Fruit fly (Drosophila melanogaster) whole organism, embryonic: ENCODE measurements around the gene CG17571.

ENCODE experiments used
- ATbp ChIP-seq: fragments of 200-800 bp; sonication (Bioruptor generic); optimal IDR thresholded peaks from 2 replicates; lab custom pipeline; 2017; ENCODE audit warnings: missing biosample characterization, mild to moderate bottlenecking, missing genetic modification characterization, missing genetic modification reagents
- Atf3 ChIP-seq: fragments of 200-800 bp; sonication (Bioruptor generic); optimal IDR thresholded peaks from 3 replicates; lab custom pipeline; 2016; ENCODE audit warnings: missing biosample characterization, missing genetic modification characterization
- CG10147 ChIP-seq: fragments of 200-800 bp; sonication (Bioruptor generic); optimal IDR thresholded peaks from 2 replicates; lab custom pipeline; 2019; ENCODE audit warnings: missing biosample characterization, mild to moderate bottlenecking, missing genetic modification characterization, moderate library complexity
- CG11504 ChIP-seq: fragments of 200-800 bp; sonication (Bioruptor generic); optimal IDR thresholded peaks from 3 replicates; lab custom pipeline; 2019; ENCODE audit warnings: missing biosample characterization, mild to moderate bottlenecking, missing genetic modification characterization, moderate library complexity
- CG12744 ChIP-seq: fragments of 200-800 bp; sonication (Bioruptor generic); optimal IDR thresholded peaks from 2 replicates; lab custom pipeline; 2016; ENCODE audit warnings: missing biosample characterization, missing genetic modification characterization
- CG13424 ChIP-seq: fragments of 200-800 bp; sonication (Bioruptor generic); optimal IDR thresholded peaks from 2 replicates; lab custom pipeline; 2019; ENCODE audit warnings: missing biosample characterization, mild to moderate bottlenecking, missing genetic modification characterization, moderate library complexity
- CG13624 ChIP-seq: fragments of 200-800 bp; sonication (Bioruptor generic); optimal IDR thresholded peaks from 2 replicates; lab custom pipeline; 2016; ENCODE audit warnings: missing biosample characterization, missing genetic modification characterization
- CG14667 ChIP-seq: fragments of 200-800 bp; sonication (Bioruptor generic); IDR thresholded peaks from 2 replicates; pipeline ENCODE4 v1.3.6; 2022; ENCODE audit warnings: missing biosample characterization, missing genetic modification characterization
- CG1602 ChIP-seq: fragments of 200-800 bp; sonication (Bioruptor generic); optimal IDR thresholded peaks from 3 replicates; lab custom pipeline; 2016; ENCODE audit warnings: missing biosample characterization, missing genetic modification characterization
- CG17385 ChIP-seq: fragments of 200-800 bp; sonication (Bioruptor generic); optimal IDR thresholded peaks from 3 replicates; lab custom pipeline; 2018; ENCODE audit warnings: missing biosample characterization, mild to moderate bottlenecking, missing genetic modification characterization
- CG18599 ChIP-seq: fragments of 200-800 bp; sonication (Bioruptor generic); optimal IDR thresholded peaks from 3 replicates; lab custom pipeline; 2017; ENCODE audit warnings: missing biosample characterization, missing genetic modification characterization, mild to moderate bottlenecking, moderate library complexity, missing genetic modification reagents
- CG2129 ChIP-seq: fragments of 200-800 bp; sonication (Bioruptor generic); IDR thresholded peaks from 2 replicates; pipeline ENCODE4 v1.3.6; 2022; ENCODE audit warnings: missing biosample characterization, missing genetic modification characterization; ENCODE audit not compliant: partially characterized antibody
- CG2875 ChIP-seq: fragments of 200-800 bp; sonication (Bioruptor generic); optimal IDR thresholded peaks from 2 replicates; lab custom pipeline; 2017; ENCODE audit warnings: missing biosample characterization, mild to moderate bottlenecking, missing genetic modification characterization, missing genetic modification reagents
- CG30020 ChIP-seq: fragments of 200-800 bp; optimal IDR thresholded peaks from 2 replicates; lab custom pipeline; 2019; ENCODE audit warnings: missing biosample characterization, mild to moderate bottlenecking, missing genetic modification characterization, moderate library complexity
- CG33557 ChIP-seq: fragments of 200-800 bp; sonication (Bioruptor generic); optimal IDR thresholded peaks from 2 replicates; lab custom pipeline; 2019; ENCODE audit warnings: missing biosample characterization, mild to moderate bottlenecking, missing genetic modification characterization, moderate library complexity
- CG3838 ChIP-seq: fragments of 200-800 bp; sonication (Bioruptor generic); optimal IDR thresholded peaks from 3 replicates; lab custom pipeline; 2016; ENCODE audit warnings: missing biosample characterization, missing genetic modification characterization
- CG4707 ChIP-seq: fragments of 200-800 bp; sonication (Bioruptor generic); optimal IDR thresholded peaks from 2 replicates; lab custom pipeline; 2018; ENCODE audit warnings: missing biosample characterization, mild to moderate bottlenecking, missing genetic modification characterization, moderate library complexity
- CG7963 ChIP-seq: fragments of 200-800 bp; sonication (Bioruptor generic); IDR thresholded peaks from 3 replicates; pipeline ENCODE4 v1.3.6; 2022; ENCODE audit warnings: missing biosample characterization, missing genetic modification characterization; ENCODE audit not compliant: partially characterized antibody
- CG8089 ChIP-seq: fragments of 200-800 bp; sonication (Bioruptor generic); optimal IDR thresholded peaks from 3 replicates; lab custom pipeline; 2016; ENCODE audit warnings: missing biosample characterization, missing genetic modification characterization
- CG8281 ChIP-seq: fragments of 200-800 bp; sonication (Bioruptor generic); optimal IDR thresholded peaks from 2 replicates; lab custom pipeline; 2018; ENCODE audit warnings: missing biosample characterization, mild to moderate bottlenecking, missing genetic modification characterization, moderate library complexity
- CG9932 ChIP-seq: fragments of 200-800 bp; sonication (Bioruptor generic); IDR thresholded peaks from 2 replicates; pipeline ENCODE4 v1.3.6; 2022; ENCODE audit warnings: missing biosample characterization, missing genetic modification characterization
- Dad ChIP-seq: fragments of 200-800 bp; sonication (Bioruptor generic); optimal IDR thresholded peaks from 3 replicates; lab custom pipeline; 2016; ENCODE audit warnings: missing biosample characterization, missing genetic modification characterization
- Ets65A ChIP-seq: fragments of 200-800 bp; sonication (Bioruptor generic); peaks from one replicate; lab custom pipeline; 2016; ENCODE audit warnings: missing biosample characterization, missing genetic modification characterization
- HLH4C ChIP-seq: fragments of 200-800 bp; sonication (Bioruptor generic); IDR thresholded peaks from 3 replicates; pipeline ENCODE4 v1.3.6; 2022; ENCODE audit warnings: missing biosample characterization, missing genetic modification characterization; ENCODE audit not compliant: partially characterized antibody
- HLHmδ ChIP-seq: fragments of 200-800 bp; sonication (Bioruptor generic); optimal IDR thresholded peaks from 2 replicates; lab custom pipeline; 2018; ENCODE audit warnings: missing biosample characterization, mild to moderate bottlenecking, missing genetic modification characterization, moderate library complexity
- Hmr ChIP-seq: fragments of 200-800 bp; sonication (Bioruptor generic); optimal IDR thresholded peaks from 3 replicates; lab custom pipeline; 2017; ENCODE audit warnings: mild to moderate bottlenecking, missing biosample characterization, missing genetic modification reagents, missing genetic modification characterization
- Hr39 ChIP-seq: fragments of >200 bp; optimal IDR thresholded peaks from 2 replicates; lab custom pipeline; 2017
- NC2β ChIP-seq: fragments of 200-800 bp; sonication (Bioruptor generic); optimal IDR thresholded peaks from 2 replicates; lab custom pipeline; 2016; ENCODE audit warnings: missing biosample characterization, missing genetic modification characterization
- Oli ChIP-seq: fragments of 200-800 bp; sonication (Bioruptor generic); optimal IDR thresholded peaks from 2 replicates; lab custom pipeline; 2018; ENCODE audit warnings: missing biosample characterization, mild to moderate bottlenecking, missing genetic modification characterization, moderate library complexity
- Optix ChIP-seq: fragments of 200-800 bp; sonication (Bioruptor generic); IDR thresholded peaks from 3 replicates; pipeline ENCODE4 v1.3.6; 2022; ENCODE audit warnings: missing biosample characterization, missing genetic modification characterization
- Sox100B ChIP-seq: fragments of 200-800 bp; sonication (Bioruptor generic); optimal IDR thresholded peaks from 3 replicates; lab custom pipeline; 2018; ENCODE audit warnings: missing biosample characterization, mild to moderate bottlenecking, missing genetic modification characterization
- Spps ChIP-seq: fragments of 200-800 bp; sonication (Bioruptor generic); optimal IDR thresholded peaks from 2 replicates; lab custom pipeline; 2018; ENCODE audit warnings: missing biosample characterization, mild to moderate bottlenecking, missing genetic modification characterization
- Taf1 ChIP-seq: fragments of 200-800 bp; sonication (Bioruptor generic); IDR thresholded peaks from 2 replicates; pipeline ENCODE4 v1.3.6; 2022; ENCODE audit warnings: missing biosample characterization, missing genetic modification characterization
- Xbp1 ChIP-seq: fragments of 200-800 bp; sonication (Bioruptor generic); optimal IDR thresholded peaks from 3 replicates; lab custom pipeline; 2016; ENCODE audit warnings: missing biosample characterization, mild to moderate bottlenecking, missing genetic modification characterization
- YL-1 ChIP-seq: fragments of 200-800 bp; sonication (Bioruptor generic); optimal IDR thresholded peaks from 3 replicates; lab custom pipeline; 2017; ENCODE audit warnings: missing biosample characterization, mild to moderate bottlenecking, missing genetic modification characterization
- abd-A ChIP-seq: fragments of 200-800 bp; sonication (Bioruptor generic); optimal IDR thresholded peaks from 3 replicates; lab custom pipeline; 2019; ENCODE audit warnings: missing biosample characterization, mild to moderate bottlenecking, missing genetic modification characterization, moderate library complexity
- bsh ChIP-seq, 2 experiments: fragments of 200-800 bp; sonication (Bioruptor generic); optimal IDR thresholded peaks; 2 replicates each; lab custom pipeline; 2017 to 2018; ENCODE audit warnings: mild to moderate bottlenecking in 2 of 2, missing biosample characterization in 2 of 2, missing genetic modification characterization in 2 of 2, moderate library complexity in 1 of 2
- eyg ChIP-seq: fragments of 200-800 bp; sonication (Bioruptor generic); optimal IDR thresholded peaks from 3 replicates; lab custom pipeline; 2016; ENCODE audit warnings: missing biosample characterization, missing genetic modification characterization
- gfzf ChIP-seq: fragments of 200-800 bp; sonication (Bioruptor generic); optimal IDR thresholded peaks from 2 replicates; lab custom pipeline; 2016; ENCODE audit warnings: missing biosample characterization, mild to moderate bottlenecking, missing genetic modification characterization, moderate library complexity
- gsb-n ChIP-seq: fragments of 200-800 bp; sonication (Bioruptor generic); optimal IDR thresholded peaks from 3 replicates; lab custom pipeline; 2018; ENCODE audit warnings: missing biosample characterization, mild to moderate bottlenecking, missing genetic modification characterization
- hkb ChIP-seq, 2 experiments: fragments of 200-800 bp in 1 of 2; fragments of >200 bp in 1 of 2; sonication (Bioruptor generic) in 1 of 2; IDR thresholded peaks in 1 of 2; optimal IDR thresholded peaks in 1 of 2; 2 replicates each; pipeline versions ENCODE4 v1.3.6 to Lab custom; 2017 to 2022; ENCODE audit warnings: missing biosample characterization in 1 of 2, missing genetic modification characterization in 1 of 2
- ken ChIP-seq: fragments of 200-800 bp; sonication (Bioruptor generic); IDR thresholded peaks from 3 replicates; pipeline ENCODE4 v1.3.6; 2022; ENCODE audit warnings: missing biosample characterization, missing genetic modification characterization
- lmd ChIP-seq: fragments of 200-800 bp; sonication (Bioruptor generic); IDR thresholded peaks from 2 replicates; pipeline ENCODE4 v1.3.6; 2022; ENCODE audit warnings: missing biosample characterization, missing genetic modification characterization
- mld ChIP-seq: fragments of 200-800 bp; sonication (Bioruptor generic); IDR thresholded peaks from 3 replicates; pipeline ENCODE4 v1.3.6; 2022; ENCODE audit warnings: missing biosample characterization, missing genetic modification characterization; ENCODE audit not compliant: partially characterized antibody
- otp ChIP-seq: fragments of 200-800 bp; sonication (Bioruptor generic); IDR thresholded peaks from 3 replicates; pipeline ENCODE4, ENCODE4 v1.3.6; 2022; ENCODE audit warnings: missing biosample characterization, missing genetic modification characterization
- pnt ChIP-seq: fragments of 200-800 bp; sonication (Bioruptor generic); optimal IDR thresholded peaks from 3 replicates; lab custom pipeline; 2016; ENCODE audit warnings: missing biosample characterization, missing genetic modification characterization
- prd ChIP-seq, 3 experiments: fragments of >200 bp in 2 of 3; fragments of 200-800 bp in 1 of 3; sonication (Bioruptor generic) in 1 of 3; optimal IDR thresholded peaks in 2 of 3; IDR thresholded peaks in 1 of 3; 2 replicates in 2 of 3; 3 replicates in 1 of 3; pipeline versions ENCODE4 v1.3.6 to Lab custom; 2017 to 2022; ENCODE audit warnings: missing biosample characterization in 1 of 3, missing genetic modification characterization in 1 of 3
- repo ChIP-seq: fragments of 200-800 bp; sonication (Bioruptor generic); optimal IDR thresholded peaks from 2 replicates; lab custom pipeline; 2016; ENCODE audit warnings: missing biosample characterization, missing genetic modification characterization
- sug ChIP-seq: fragments of 200-800 bp; optimal IDR thresholded peaks from 2 replicates; lab custom pipeline; 2019; ENCODE audit warnings: missing biosample characterization, mild to moderate bottlenecking, missing genetic modification characterization, moderate library complexity

CG17571 gene

dm6 chr2L:20287189-20287588 is 30.2 kb upstream of the CG17571 start (continued):
- peak; percentile 63 for TF ChIP-seq CG8089
- peak; percentile 45 for TF ChIP-seq CG11504 (tag; lab: Kevin White, UChicago)
- peak; percentile 49; the same call in 2 of the 3 replicates for TF ChIP-seq Optix (GFP tag; lab: Robert Waterston, UW)
- TF ChIP-seq Ets65A (GFP tag; lab: Kevin White, UChicago): no peak
- TF ChIP-seq ATbp (GFP tag; lab: Kevin White, UChicago): peak; percentile 83
- no peak for TF ChIP-seq CG13624 (GFP tag; lab: Kevin White, UChicago)
- TF ChIP-seq NC2β (GFP tag; lab: Kevin White, UChicago): peak; percentile 53
- peak; percentile 16; the same call in 1 of the 2 replicates for TF ChIP-seq CG14667 (GFP tag; lab: Robert Waterston, UW)
- TF ChIP-seq CG2875: peak; percentile 81
- peak; percentile 14 for TF ChIP-seq CG8281
- TF ChIP-seq CG10147: no peak
- TF ChIP-seq lmd (GFP tag; lab: Robert Waterston, UW): no peak
- TF ChIP-seq YL-1: peak; percentile 57
- TF ChIP-seq CG2129: no peak
- peak; percentile 96 for TF ChIP-seq HLHmδ (GFP tag; lab: Kevin White, UChicago)
- no peak for TF ChIP-seq prd (optimal IDR thresholded peaks at IDR 0.05; lab: Kevin White, UChicago)
- peak; percentile 27; the same call in 1 of the 3 replicates for TF ChIP-seq prd (GFP tag; IDR thresholded peaks at IDR 0.05; lab: Robert Waterston, UW)
- peak; percentile 80 for TF ChIP-seq CG17385 (GFP tag; lab: Kevin White, UChicago)
- peak; percentile 64 for TF ChIP-seq gsb-n
- no peak for TF ChIP-seq CG3838 (GFP tag; lab: Kevin White, UChicago)
- no peak for TF ChIP-seq CG30020 (tag; lab: Kevin White, UChicago)
- TF ChIP-seq Taf1 (GFP tag; lab: Robert Waterston, UW): no peak
- no peak for TF ChIP-seq CG7963
- TF ChIP-seq Hr39: no peak
- TF ChIP-seq CG9932: no peak
- TF ChIP-seq gfzf: no peak
- peak; percentile 36 for TF ChIP-seq Spps (tag; lab: Kevin White, UChicago)
- peak; percentile 54 for TF ChIP-seq CG12744
- TF ChIP-seq mld (GFP tag; lab: Robert Waterston, UW): no peak
- no peak for TF ChIP-seq HLH4C
- TF ChIP-seq Hmr (GFP tag; lab: Kevin White, UChicago): peak; percentile 68
- no peak for TF ChIP-seq CG1602 (GFP tag; lab: Kevin White, UChicago)
- TF ChIP-seq repo (GFP tag; lab: Kevin White, UChicago): no peak
- TF ChIP-seq ken: peak; percentile 50; the same call in 2 of the 3 replicates
- TF ChIP-seq CG18599 (GFP tag; lab: Kevin White, UChicago): peak; percentile 28
- peak; percentile 31 for TF ChIP-seq CG13424 (tag; lab: Kevin White, UChicago)
- peak; percentile 78; the same call in 2 of the 3 replicates for TF ChIP-seq otp (GFP tag; lab: Robert Waterston, UW)
- TF ChIP-seq eyg: no peak
- no peak for TF ChIP-seq pnt (GFP tag; lab: Kevin White, UChicago)
- peak in 1 of 2 experiments; percentile 66 for TF ChIP-seq bsh (GFP tag; optimal IDR thresholded peaks at IDR 0.05; lab: Kevin White, UChicago)
- TF ChIP-seq CG33557 (GFP tag; lab: Kevin White, UChicago): peak; percentile 79
- peak; percentile 59 for TF ChIP-seq Atf3
- TF ChIP-seq Xbp1 (GFP tag; lab: Kevin White, UChicago): peak; percentile 37
- no peak for TF ChIP-seq abd-A (tag; lab: Kevin White, UChicago)
- peak; percentile 45 for TF ChIP-seq Oli (tag; lab: Kevin White, UChicago)
- TF ChIP-seq Dad (GFP tag; lab: Kevin White, UChicago): no peak
- peak; percentile 43 for TF ChIP-seq Sox100B
- no peak for TF ChIP-seq hkb (optimal IDR thresholded peaks at IDR 0.05; lab: Kevin White, UChicago)
- TF ChIP-seq hkb (GFP tag; IDR thresholded peaks at IDR 0.05; lab: Robert Waterston, UW): peak; percentile 56
- TF ChIP-seq sug (tag; lab: Kevin White, UChicago): no peak
- peak; percentile 89 for TF ChIP-seq CG4707 (GFP tag; lab: Kevin White, UChicago)
